Fruit fly (Drosophila melanogaster): ENCODE results near the gene Gug.

Gug gene

dm6 chr3L:8449800-8450690 lies at the start of gene Gug (continued):
- no peak for TF ChIP-seq cwo (GFP tag; optimal IDR thresholded peaks at IDR 0.05)
- TF ChIP-seq CG1233 (GFP tag; optimal IDR thresholded peaks at IDR 0.05), result no peak
- no peak for TF ChIP-seq CG10654 (GFP tag; optimal IDR thresholded peaks at IDR 0.05)
- no peak; the same call in 2 of the 3 replicates for TF ChIP-seq Mrtf (GFP tag; IDR thresholded peaks at IDR 0.05)
- no peak for TF ChIP-seq CkIIα-i1 (GFP tag; IDR thresholded peaks at IDR 0.05)
- no peak for TF ChIP-seq Dad (GFP tag; optimal IDR thresholded peaks at IDR 0.05)
- no peak for TF ChIP-seq CG15073 (GFP tag; optimal IDR thresholded peaks at IDR 0.05)
- 0 out of 3 replicates have a peak, but pooled peaks have one; percentile 19 for TF ChIP-seq CG2199 (GFP tag; IDR thresholded peaks at IDR 0.05)
- TF ChIP-seq abd-A (tag; optimal IDR thresholded peaks at IDR 0.05), result peak; percentile 92
- TF ChIP-seq Bteb2 (GFP tag; optimal IDR thresholded peaks at IDR 0.05), result no peak
- TF ChIP-seq CG5180 (GFP tag; optimal IDR thresholded peaks at IDR 0.05), result peak; percentile 13
- TF ChIP-seq CG4404 (GFP tag; IDR thresholded peaks at IDR 0.05), result no peak
- TF ChIP-seq nerfin-2 (GFP tag; IDR thresholded peaks at IDR 0.05; ENCODE audit: partially characterized antibody), result no peak
- peak; percentile 59 for TF ChIP-seq CG7987 (GFP tag; optimal IDR thresholded peaks at IDR 0.05)
- TF ChIP-seq CG7372 (GFP tag; IDR thresholded peaks at IDR 0.05), result no peak
- TF ChIP-seq otp (GFP tag; IDR thresholded peaks at IDR 0.05), result no peak
- peak; percentile 84 for TF ChIP-seq CG9797 (GFP tag; optimal IDR thresholded peaks at IDR 0.05)
- peak; percentile 2 for TF ChIP-seq lov (optimal IDR thresholded peaks at IDR 0.05)
- TF ChIP-seq lov (GFP tag; IDR thresholded peaks at IDR 0.05), result no peak
- no peak for TF ChIP-seq Sox100B (GFP tag; optimal IDR thresholded peaks at IDR 0.05)
- TF ChIP-seq Max (GFP tag; optimal IDR thresholded peaks at IDR 0.05), result no peak
- peak; percentile 86 for TF ChIP-seq YL-1 (GFP tag; optimal IDR thresholded peaks at IDR 0.05)
- TF ChIP-seq CG12104 (GFP tag; optimal IDR thresholded peaks at IDR 0.05), result no peak
- TF ChIP-seq CG34224 (GFP tag; IDR thresholded peaks at IDR 0.05; ENCODE audit: partially characterized antibody), result peak; percentile 22; the same call in 2 of the 3 replicates
- no peak for TF ChIP-seq CG3281 (GFP tag; optimal IDR thresholded peaks at IDR 0.05)
- no peak for TF ChIP-seq CG6175 (GFP tag; IDR thresholded peaks at IDR 0.05)
- 0 out of 3 replicates have a peak, but pooled peaks have one; percentile 5 for TF ChIP-seq Optix (GFP tag; IDR thresholded peaks at IDR 0.05)
- TF ChIP-seq Ets65A (GFP tag), result peak; percentile 50
- TF ChIP-seq CrebB (tag; optimal IDR thresholded peaks at IDR 0.05), result no peak
- TF ChIP-seq dysf (GFP tag; IDR thresholded peaks at IDR 0.05), result no peak; the same call in 2 of the 3 replicates
- TF ChIP-seq Trl (optimal IDR thresholded peaks at IDR 0.05), result peak in 1 of 2 experiments; percentile 73
- no peak for TF ChIP-seq Trl (GFP tag; optimal IDR thresholded peaks at IDR 0.05)
- TF ChIP-seq CG4617 (GFP tag; optimal IDR thresholded peaks at IDR 0.05; ENCODE audit: borderline replicate concordance), result peak; percentile 51
- no peak for TF ChIP-seq slou (GFP tag; optimal IDR thresholded peaks at IDR 0.05)
- TF ChIP-seq CG11696 (GFP tag; IDR thresholded peaks at IDR 0.05), result no peak
- TF ChIP-seq CG4820 (GFP tag; optimal IDR thresholded peaks at IDR 0.05), result no peak
- TF ChIP-seq CG13624 (GFP tag; optimal IDR thresholded peaks at IDR 0.05), result peak; percentile 10
- TF ChIP-seq dmrt99B (tag; optimal IDR thresholded peaks at IDR 0.05), result no peak
- TF ChIP-seq Camta (GFP tag; optimal IDR thresholded peaks at IDR 0.05), result no peak
- no peak for TF ChIP-seq CG6272 (GFP tag; IDR thresholded peaks at IDR 0.05)
- no peak for TF ChIP-seq Lpt (GFP tag; optimal IDR thresholded peaks at IDR 0.05)
- no peak for TF ChIP-seq NK7.1 (GFP tag; optimal IDR thresholded peaks at IDR 0.05)
- TF ChIP-seq CG7357 (GFP tag; IDR thresholded peaks at IDR 0.05), result no peak
- no peak for TF ChIP-seq klu (GFP tag; IDR thresholded peaks at IDR 0.05)
- no peak for TF ChIP-seq Pdp1 (GFP tag; optimal IDR thresholded peaks at IDR 0.05)
- no peak for TF ChIP-seq CG4282 (GFP tag; optimal IDR thresholded peaks at IDR 0.05)
- TF ChIP-seq CG14014 (GFP tag; IDR thresholded peaks at IDR 0.05), result no peak
- no peak for TF ChIP-seq CG15696 (tag; optimal IDR thresholded peaks at IDR 0.05)
- peak; percentile 38 for TF ChIP-seq CG1647 (GFP tag; optimal IDR thresholded peaks at IDR 0.05)
- peak; percentile 85 for TF ChIP-seq CG4360 (GFP tag; IDR thresholded peaks at IDR 0.05)

All from whole organism, embryonic.